Fruit fly (Drosophila melanogaster) whole organism, embryonic: ENCODE results near the gene FBXO11.

ENCODE experiments used
- Bdp1 ChIP-seq: fragments of 200-800 bp; sonication (Bioruptor generic); optimal IDR thresholded peaks from 3 replicates; lab custom pipeline; 2016; ENCODE audit warnings: missing biosample characterization, missing genetic modification characterization
- CG10147 ChIP-seq: fragments of 200-800 bp; sonication (Bioruptor generic); optimal IDR thresholded peaks from 2 replicates; lab custom pipeline; 2019; ENCODE audit warnings: missing biosample characterization, mild to moderate bottlenecking, missing genetic modification characterization, moderate library complexity
- CG10209 ChIP-seq: fragments of 200-800 bp; sonication (Bioruptor generic); optimal IDR thresholded peaks from 3 replicates; lab custom pipeline; 2017; ENCODE audit warnings: missing biosample characterization, mild to moderate bottlenecking, missing genetic modification characterization, missing genetic modification reagents
- CG10267 ChIP-seq: fragments of 200-800 bp; sonication (Bioruptor generic); optimal IDR thresholded peaks from 2 replicates; lab custom pipeline; 2018; ENCODE audit warnings: missing biosample characterization, mild to moderate bottlenecking, missing genetic modification characterization, moderate library complexity
- CG10654 ChIP-seq: fragments of 200-800 bp; sonication (Bioruptor generic); optimal IDR thresholded peaks from 2 replicates; lab custom pipeline; 2016; ENCODE audit warnings: missing biosample characterization, missing genetic modification characterization
- CG10979 ChIP-seq: fragments of 200-800 bp; sonication (Bioruptor generic); optimal IDR thresholded peaks from 2 replicates; lab custom pipeline; 2018; ENCODE audit warnings: missing biosample characterization, mild to moderate bottlenecking, missing genetic modification characterization, moderate library complexity
- CG13624 ChIP-seq: fragments of 200-800 bp; sonication (Bioruptor generic); optimal IDR thresholded peaks from 2 replicates; lab custom pipeline; 2016; ENCODE audit warnings: missing biosample characterization, missing genetic modification characterization
- CG1603 ChIP-seq: fragments of 200-800 bp; sonication (Bioruptor generic); optimal IDR thresholded peaks from 2 replicates; lab custom pipeline; 2019; ENCODE audit warnings: missing biosample characterization, mild to moderate bottlenecking, missing genetic modification characterization, moderate library complexity
- CG18262 ChIP-seq: fragments of 200-800 bp; optimal IDR thresholded peaks from 3 replicates; lab custom pipeline; 2019; ENCODE audit warnings: missing biosample characterization, mild to moderate bottlenecking, missing genetic modification characterization, moderate library complexity
- CG2712 ChIP-seq: fragments of 200-800 bp; optimal IDR thresholded peaks from 3 replicates; lab custom pipeline; 2019; ENCODE audit warnings: missing biosample characterization, mild to moderate bottlenecking, missing genetic modification characterization, moderate library complexity
- CG3281 ChIP-seq: fragments of 200-800 bp; sonication (Bioruptor generic); optimal IDR thresholded peaks from 3 replicates; lab custom pipeline; 2017; ENCODE audit warnings: missing biosample characterization, mild to moderate bottlenecking, missing genetic modification characterization
- CG34422 ChIP-seq: fragments of 200-800 bp; sonication (Bioruptor generic); IDR thresholded peaks from 3 replicates; pipeline ENCODE4 v1.3.6; 2022; ENCODE audit warnings: missing biosample characterization, missing genetic modification characterization
- CG3726 ChIP-seq: fragments of 200-800 bp; sonication (Bioruptor generic); IDR thresholded peaks from 3 replicates; pipeline ENCODE4, ENCODE4 v1.3.6; 2022; ENCODE audit warnings: missing biosample characterization, missing genetic modification characterization
- CG3995 ChIP-seq: fragments of 200-800 bp; sonication (Bioruptor generic); optimal IDR thresholded peaks from 3 replicates; lab custom pipeline; 2016; ENCODE audit warnings: missing biosample characterization, missing genetic modification characterization
- CG4404 ChIP-seq: fragments of 200-800 bp; sonication (Bioruptor generic); IDR thresholded peaks from 2 replicates; pipeline ENCODE4 v1.3.6; 2022; ENCODE audit warnings: missing biosample characterization, missing genetic modification characterization
- CG4820 ChIP-seq: fragments of 200-800 bp; sonication (Bioruptor generic); optimal IDR thresholded peaks from 3 replicates; lab custom pipeline; 2016; ENCODE audit warnings: missing biosample characterization, missing genetic modification characterization
- CG7745 ChIP-seq: fragments of 200-800 bp; sonication (Bioruptor generic); optimal IDR thresholded peaks from 2 replicates; lab custom pipeline; 2018; ENCODE audit warnings: missing biosample characterization, mild to moderate bottlenecking, missing genetic modification characterization, moderate library complexity
- CG8924 ChIP-seq: fragments of 200-800 bp; optimal IDR thresholded peaks from 3 replicates; lab custom pipeline; 2019; ENCODE audit warnings: missing biosample characterization, mild to moderate bottlenecking, missing genetic modification characterization, moderate library complexity
- CG9609 ChIP-seq: fragments of 200-800 bp; sonication (Bioruptor generic); optimal IDR thresholded peaks from 3 replicates; lab custom pipeline; 2016; ENCODE audit warnings: missing biosample characterization, missing genetic modification characterization
- CG9797 ChIP-seq: fragments of 200-800 bp; sonication (Bioruptor generic); optimal IDR thresholded peaks from 3 replicates; lab custom pipeline; 2018; ENCODE audit warnings: missing biosample characterization, mild to moderate bottlenecking, missing genetic modification characterization
- CG9817 ChIP-seq: fragments of 200-800 bp; sonication (Bioruptor generic); optimal IDR thresholded peaks from 2 replicates; lab custom pipeline; 2018; ENCODE audit warnings: missing biosample characterization, mild to moderate bottlenecking, missing genetic modification characterization, moderate library complexity
- Chrac-16 ChIP-seq: fragments of 200-800 bp; sonication (Bioruptor generic); optimal IDR thresholded peaks from 3 replicates; lab custom pipeline; 2016; ENCODE audit warnings: missing biosample characterization, missing genetic modification characterization
- Dp ChIP-seq: fragments of 200-800 bp; sonication (Bioruptor generic); optimal IDR thresholded peaks from 2 replicates; lab custom pipeline; 2018; ENCODE audit warnings: missing biosample characterization, mild to moderate bottlenecking, missing genetic modification characterization, moderate library complexity
- Fer1 ChIP-seq: fragments of 200-800 bp; sonication (Bioruptor generic); optimal IDR thresholded peaks from 2 replicates; lab custom pipeline; 2017; ENCODE audit warnings: missing biosample characterization, mild to moderate bottlenecking, missing genetic modification characterization
- Gug ChIP-seq: fragments of 200-800 bp; sonication (Bioruptor generic); IDR thresholded peaks from 4 replicates; pipeline ENCODE4 v1.3.6; 2022; ENCODE audit warnings: missing biosample characterization, missing genetic modification characterization
- HLHmδ ChIP-seq: fragments of 200-800 bp; sonication (Bioruptor generic); optimal IDR thresholded peaks from 2 replicates; lab custom pipeline; 2018; ENCODE audit warnings: missing biosample characterization, mild to moderate bottlenecking, missing genetic modification characterization, moderate library complexity
- Hsf ChIP-seq: fragments of 200-800 bp; sonication (Bioruptor generic); optimal IDR thresholded peaks from 3 replicates; lab custom pipeline; 2016; ENCODE audit warnings: missing biosample characterization, missing genetic modification characterization
- Lpt ChIP-seq: fragments of >200 bp; optimal IDR thresholded peaks from 2 replicates; lab custom pipeline; 2018; ENCODE audit warnings: missing biosample characterization, missing genetic modification characterization
- MBD-R2 ChIP-seq: fragments of 200-800 bp; sonication (Bioruptor generic); IDR thresholded peaks from 2 replicates; pipeline ENCODE4 v1.3.6; 2022; ENCODE audit warnings: missing biosample characterization, missing genetic modification characterization
- Mad ChIP-seq: fragments of 200-800 bp; sonication (Bioruptor generic); optimal IDR thresholded peaks from 2 replicates; lab custom pipeline; 2016; ENCODE audit warnings: missing biosample characterization, missing genetic modification characterization
- Rfx ChIP-seq: fragments of 200-800 bp; sonication (Bioruptor generic); IDR thresholded peaks from 2 replicates; pipeline ENCODE4 v1.3.6; 2022; ENCODE audit warnings: missing biosample characterization, missing genetic modification characterization
- Sry-δ ChIP-seq: fragments of 200-800 bp; sonication (Bioruptor generic); optimal IDR thresholded peaks from 2 replicates; lab custom pipeline; 2016; ENCODE audit warnings: missing biosample characterization, missing genetic modification characterization
- Trl ChIP-seq, 3 experiments: fragments of >200 bp in 2 of 3; fragments of 200-800 bp in 1 of 3; sonication (Bioruptor generic) in 1 of 3; optimal IDR thresholded peaks; 2 replicates in 1 of 3; 3 replicates in 2 of 3; lab custom pipeline; 2016 to 2017; ENCODE audit warnings: missing biosample characterization in 1 of 3, missing genetic modification characterization in 1 of 3
- al ChIP-seq: fragments of 200-800 bp; sonication (Bioruptor generic); IDR thresholded peaks from 2 replicates; pipeline ENCODE4 v1.3.6; 2022; ENCODE audit warnings: missing biosample characterization, missing genetic modification characterization
- chn ChIP-seq: fragments of 200-800 bp; sonication (Bioruptor generic); optimal IDR thresholded peaks from 2 replicates; lab custom pipeline; 2016; ENCODE audit warnings: missing biosample characterization, missing genetic modification characterization
- ems ChIP-seq: fragments of 200-800 bp; sonication (Bioruptor generic); optimal IDR thresholded peaks from 3 replicates; lab custom pipeline; 2016; ENCODE audit warnings: missing biosample characterization, missing genetic modification characterization
- grau ChIP-seq: fragments of 200-800 bp; optimal IDR thresholded peaks from 3 replicates; lab custom pipeline; 2019; ENCODE audit warnings: missing biosample characterization, mild to moderate bottlenecking, missing genetic modification characterization, moderate library complexity
- ham ChIP-seq: fragments of 200-800 bp; sonication (Bioruptor generic); IDR thresholded peaks from 2 replicates; pipeline ENCODE4 v1.3.6; 2022; ENCODE audit warnings: missing biosample characterization, missing genetic modification characterization
- ind ChIP-seq: fragments of 200-800 bp; sonication (Bioruptor generic); optimal IDR thresholded peaks from 3 replicates; lab custom pipeline; 2016; ENCODE audit warnings: missing biosample characterization, missing genetic modification characterization
- ken ChIP-seq: fragments of 200-800 bp; sonication (Bioruptor generic); IDR thresholded peaks from 3 replicates; pipeline ENCODE4 v1.3.6; 2022; ENCODE audit warnings: missing biosample characterization, missing genetic modification characterization
- lmd ChIP-seq: fragments of 200-800 bp; sonication (Bioruptor generic); IDR thresholded peaks from 2 replicates; pipeline ENCODE4 v1.3.6; 2022; ENCODE audit warnings: missing biosample characterization, missing genetic modification characterization
- nom ChIP-seq: fragments of 200-800 bp; sonication (Bioruptor generic); optimal IDR thresholded peaks from 2 replicates; lab custom pipeline; 2017; ENCODE audit warnings: missing biosample characterization, missing genetic modification characterization, mild to moderate bottlenecking, moderate library complexity, missing genetic modification reagents
- sna ChIP-seq: fragments of 200-800 bp; sonication (Bioruptor generic); IDR thresholded peaks from 2 replicates; pipeline ENCODE4 v1.3.6; 2022; ENCODE audit warnings: missing biosample characterization, missing genetic modification characterization; ENCODE audit not compliant: partially characterized antibody
- sob ChIP-seq: fragments of 200-800 bp; sonication (Bioruptor generic); IDR thresholded peaks from 2 replicates; pipeline ENCODE4 v1.3.6; 2022; ENCODE audit warnings: missing biosample characterization, missing genetic modification characterization
- ssp ChIP-seq: fragments of 200-800 bp; sonication (Bioruptor generic); IDR thresholded peaks from 2 replicates; pipeline ENCODE4 v1.3.6; 2022; ENCODE audit warnings: missing biosample characterization, missing genetic modification characterization
- stwl ChIP-seq: fragments of 200-800 bp; sonication (Bioruptor generic); optimal IDR thresholded peaks from 3 replicates; lab custom pipeline; 2018; ENCODE audit warnings: missing biosample characterization, mild to moderate bottlenecking, missing genetic modification characterization, moderate library complexity
- sug ChIP-seq: fragments of 200-800 bp; optimal IDR thresholded peaks from 2 replicates; lab custom pipeline; 2019; ENCODE audit warnings: missing biosample characterization, mild to moderate bottlenecking, missing genetic modification characterization, moderate library complexity
- zen ChIP-seq: fragments of 200-800 bp; sonication (Bioruptor generic); optimal IDR thresholded peaks from 3 replicates; lab custom pipeline; 2018; ENCODE audit warnings: missing biosample characterization, mild to moderate bottlenecking, missing genetic modification characterization, moderate library complexity
- zf30C ChIP-seq: fragments of 200-800 bp; sonication (Bioruptor generic); optimal IDR thresholded peaks from 3 replicates; lab custom pipeline; 2018; ENCODE audit warnings: missing biosample characterization, mild to moderate bottlenecking, missing genetic modification characterization
- zfh2 ChIP-seq: fragments of 200-800 bp; sonication (Bioruptor generic); optimal IDR thresholded peaks from 2 replicates; lab custom pipeline; 2016; ENCODE audit warnings: missing biosample characterization, missing genetic modification characterization

FBXO11 gene

dm6 chr3R:9791177-9791806, 17.9 kb downstream of the FBXO11 start, which contains the start of the genes CG12945 and CG8507 (continued):
- TF ChIP-seq ind (GFP tag; lab: Kevin White, UChicago) (peak; percentile 49), ssp (GFP tag; lab: Robert Waterston, UW) (peak; percentile 40), CG8924 (peak; percentile 31), Rfx (peak; percentile 66), Chrac-16 (GFP tag; lab: Kevin White, UChicago) (peak; percentile 28), CG3726 (GFP tag; lab: Robert Waterston, UW) (no peak), nom (GFP tag; lab: Kevin White, UChicago) (peak; percentile 8), CG10209 (GFP tag; lab: Kevin White, UChicago) (peak; percentile 16), CG9797 (peak; percentile 76), CG10147 (GFP tag; lab: Kevin White, UChicago) (peak; percentile 58), CG10267 (peak; percentile 35), CG9609 (GFP tag; lab: Kevin White, UChicago) (peak; percentile 16), CG4404 (peak; percentile 37; the same call in 1 of the 2 replicates), stwl (tag; lab: Kevin White, UChicago) (peak; percentile 65), sob (GFP tag; lab: Robert Waterston, UW) (peak; percentile 8; the same call in 1 of the 2 replicates), ham (GFP tag; lab: Robert Waterston, UW) (no peak), CG10979 (tag; lab: Kevin White, UChicago) (peak; percentile 31), CG10654 (peak; percentile 4), Lpt (GFP tag; lab: Kevin White, UChicago) (no peak), Bdp1 (GFP tag; lab: Kevin White, UChicago) (peak; percentile 14), zfh2 (GFP tag; lab: Kevin White, UChicago) (peak; percentile 69), sug (tag; lab: Kevin White, UChicago) (peak; percentile 71), Hsf (GFP tag; lab: Kevin White, UChicago) (peak; percentile 63), Dp (GFP tag; lab: Kevin White, UChicago) (peak; percentile 32), CG2712 (peak; percentile 47), MBD-R2 (peak; percentile 75), Sry-δ (peak; percentile 39), zen (tag; lab: Kevin White, UChicago) (peak; percentile 25), CG18262 (peak; percentile 48), CG7745 (tag; lab: Kevin White, UChicago) (no peak), grau (tag; lab: Kevin White, UChicago) (peak; percentile 63), sna (GFP tag; lab: Robert Waterston, UW) (no peak), HLHmδ (GFP tag; lab: Kevin White, UChicago) (no peak), CG4820 (GFP tag; lab: Kevin White, UChicago) (peak; percentile 39), CG3281 (GFP tag; lab: Kevin White, UChicago) (peak; percentile 17), ems (GFP tag; lab: Kevin White, UChicago) (peak; percentile 1), Mad (GFP tag; lab: Kevin White, UChicago) (peak; percentile 39), CG9817 (peak; percentile 62), Gug (GFP tag; lab: Robert Waterston, UW) (peak; percentile 36; the same call in 1 of the 4 replicates), CG3995 (peak; percentile 88), CG34422 (no peak), zf30C (GFP tag; lab: Kevin White, UChicago) (no peak), Trl (optimal IDR thresholded peaks at IDR 0.05; lab: Kevin White, UChicago) (no peak), Trl (GFP tag; optimal IDR thresholded peaks at IDR 0.05; lab: Kevin White, UChicago) (peak; percentile 4), CG1603 (tag; lab: Kevin White, UChicago) (peak; percentile 32), lmd (GFP tag; lab: Robert Waterston, UW) (peak; percentile 51; the same call in 1 of the 2 replicates), chn (peak; percentile 41), CG13624 (GFP tag; lab: Kevin White, UChicago) (peak; percentile 42), ken (0 out of 3 replicates have a peak, but pooled peaks have one; percentile 28), al (GFP tag; lab: Robert Waterston, UW) (peak; percentile 37; the same call in 1 of the 2 replicates), Fer1 (peak; percentile 57)
